Fruit fly (Drosophila melanogaster) whole organism, embryonic: ENCODE results near the gene mRpL33.

Experiments
- C15 ChIP-seq: fragments of 200-800 bp; sonication (Bioruptor generic); IDR thresholded peaks from 3 replicates; pipeline ENCODE4 v1.3.6; 2022; ENCODE audit warnings: missing biosample characterization, missing genetic modification characterization
- CG11398 ChIP-seq: fragments of 200-800 bp; sonication (Bioruptor generic); optimal IDR thresholded peaks from 2 replicates; lab custom pipeline; 2016; ENCODE audit warnings: missing biosample characterization, missing genetic modification characterization
- CG11696 ChIP-seq: fragments of 200-800 bp; sonication (Bioruptor generic); IDR thresholded peaks from 2 replicates; pipeline ENCODE4 v1.3.6; 2022; ENCODE audit warnings: missing biosample characterization, missing genetic modification characterization
- CG12391 ChIP-seq: fragments of 200-800 bp; sonication (Bioruptor generic); optimal IDR thresholded peaks from 3 replicates; lab custom pipeline; 2018; ENCODE audit warnings: missing biosample characterization, mild to moderate bottlenecking, missing genetic modification characterization, moderate library complexity
- CG14860 ChIP-seq: fragments of 200-800 bp; sonication (Bioruptor generic); IDR thresholded peaks from 3 replicates; pipeline ENCODE4 v1.3.6; 2022; ENCODE audit warnings: missing biosample characterization, missing genetic modification characterization; ENCODE audit not compliant: partially characterized antibody
- CG14965 ChIP-seq: fragments of 200-800 bp; sonication (Bioruptor generic); optimal IDR thresholded peaks from 2 replicates; lab custom pipeline; 2016; ENCODE audit warnings: missing biosample characterization, missing genetic modification characterization, borderline replicate concordance
- CG16779 ChIP-seq: fragments of 200-800 bp; sonication (Bioruptor generic); IDR thresholded peaks from 2 replicates; pipeline ENCODE4 v1.3.6; 2022; ENCODE audit warnings: missing biosample characterization, missing genetic modification characterization
- CG16815 ChIP-seq: fragments of 200-800 bp; sonication (Bioruptor generic); optimal IDR thresholded peaks from 3 replicates; lab custom pipeline; 2017; ENCODE audit warnings: missing biosample characterization, mild to moderate bottlenecking, missing genetic modification characterization
- CG18619 ChIP-seq: fragments of 200-800 bp; sonication (Bioruptor generic); optimal IDR thresholded peaks from 3 replicates; lab custom pipeline; 2017; ENCODE audit warnings: missing biosample characterization, mild to moderate bottlenecking, missing genetic modification characterization
- CG32532 ChIP-seq: fragments of 200-800 bp; sonication (Bioruptor generic); IDR thresholded peaks from 2 replicates; pipeline ENCODE4 v1.3.6; 2022; ENCODE audit warnings: missing biosample characterization, missing genetic modification characterization
- CG34376 ChIP-seq: fragments of 200-800 bp; sonication (Bioruptor generic); optimal IDR thresholded peaks from 2 replicates; lab custom pipeline; 2018; ENCODE audit warnings: missing biosample characterization, mild to moderate bottlenecking, missing genetic modification characterization
- CG4282 ChIP-seq: fragments of 200-800 bp; sonication (Bioruptor generic); optimal IDR thresholded peaks from 2 replicates; lab custom pipeline; 2016; ENCODE audit warnings: missing biosample characterization, missing genetic modification characterization
- CG6791 ChIP-seq: fragments of 200-800 bp; sonication (Bioruptor generic); IDR thresholded peaks from 3 replicates; pipeline ENCODE4 v1.3.6; 2022; ENCODE audit warnings: missing biosample characterization, missing genetic modification characterization; ENCODE audit not compliant: partially characterized antibody
- D ChIP-seq, 2 experiments: fragments of 200-800 bp in 1 of 2; fragments of >200 bp in 1 of 2; sonication (Bioruptor generic) in 1 of 2; optimal IDR thresholded peaks; 2 replicates in 1 of 2; 3 replicates in 1 of 2; lab custom pipeline; 2017; ENCODE audit warnings: mild to moderate bottlenecking in 1 of 2, missing biosample characterization in 1 of 2, missing genetic modification characterization in 1 of 2, missing genetic modification reagents in 1 of 2
- Dad ChIP-seq: fragments of 200-800 bp; sonication (Bioruptor generic); optimal IDR thresholded peaks from 3 replicates; lab custom pipeline; 2016; ENCODE audit warnings: missing biosample characterization, missing genetic modification characterization
- Dip3 ChIP-seq: fragments of 200-800 bp; sonication (Bioruptor generic); optimal IDR thresholded peaks from 3 replicates; lab custom pipeline; 2016; ENCODE audit warnings: missing biosample characterization, missing genetic modification characterization
- Dll ChIP-seq: fragments of 200-800 bp; sonication (Bioruptor generic); IDR thresholded peaks from 4 replicates; pipeline ENCODE4 v1.3.6; 2022; ENCODE audit warnings: missing biosample characterization, missing genetic modification characterization; ENCODE audit not compliant: partially characterized antibody
- Doc2 ChIP-seq: fragments of 200-800 bp; sonication (Bioruptor generic); IDR thresholded peaks from 2 replicates; pipeline ENCODE4 v1.3.6; 2022; ENCODE audit warnings: missing biosample characterization, missing genetic modification characterization
- Doc3 ChIP-seq: fragments of 200-800 bp; sonication (Bioruptor generic); IDR thresholded peaks from 3 replicates; pipeline ENCODE4 v1.3.6; 2022; ENCODE audit warnings: missing biosample characterization, missing genetic modification characterization; ENCODE audit not compliant: partially characterized antibody
- GATAe ChIP-seq: fragments of 200-800 bp; sonication (Bioruptor generic); conservative IDR thresholded peaks from 2 replicates; pipeline ENCODE4 v1.3.6; 2022; ENCODE audit warnings: missing biosample characterization, missing genetic modification characterization
- Gug ChIP-seq: fragments of 200-800 bp; sonication (Bioruptor generic); IDR thresholded peaks from 4 replicates; pipeline ENCODE4 v1.3.6; 2022; ENCODE audit warnings: missing biosample characterization, missing genetic modification characterization
- HLH54F ChIP-seq: fragments of 200-800 bp; sonication (Bioruptor generic); optimal IDR thresholded peaks from 3 replicates; lab custom pipeline; 2016; ENCODE audit warnings: missing biosample characterization, missing genetic modification characterization
- Hand ChIP-seq: fragments of 200-800 bp; sonication (Bioruptor generic); optimal IDR thresholded peaks from 2 replicates; lab custom pipeline; 2017; ENCODE audit warnings: mild to moderate bottlenecking, missing biosample characterization, missing genetic modification reagents, missing genetic modification characterization
- Lim3 ChIP-seq: fragments of 200-800 bp; sonication (Bioruptor generic); IDR thresholded peaks from 2 replicates; pipeline ENCODE4 v1.3.6; 2022; ENCODE audit warnings: missing biosample characterization, missing genetic modification characterization
- Sin3A ChIP-seq: fragments of >200 bp; optimal IDR thresholded peaks from 2 replicates; lab custom pipeline; 2018
- Ssrp ChIP-seq: fragments of 200-800 bp; sonication (Bioruptor generic); optimal IDR thresholded peaks from 2 replicates; lab custom pipeline; 2018; ENCODE audit warnings: missing biosample characterization, mild to moderate bottlenecking, missing genetic modification characterization, moderate library complexity
- TFAM ChIP-seq: fragments of 200-800 bp; sonication (Bioruptor generic); optimal IDR thresholded peaks from 2 replicates; lab custom pipeline; 2017; ENCODE audit warnings: missing biosample characterization, missing genetic modification characterization, inconsistent platforms
- ato ChIP-seq: fragments of 200-800 bp; sonication (Bioruptor generic); IDR thresholded peaks from 2 replicates; pipeline ENCODE4 v1.3.6; 2022; ENCODE audit warnings: missing biosample characterization, missing genetic modification characterization; ENCODE audit not compliant: partially characterized antibody
- bowl ChIP-seq: fragments of 200-800 bp; sonication (Bioruptor generic); IDR thresholded peaks from 2 replicates; pipeline ENCODE4 v1.3.6; 2022; ENCODE audit warnings: missing biosample characterization, missing genetic modification characterization
- cato ChIP-seq: fragments of 200-800 bp; sonication (Bioruptor generic); optimal IDR thresholded peaks from 2 replicates; lab custom pipeline; 2016; ENCODE audit warnings: missing biosample characterization, missing genetic modification characterization, borderline replicate concordance
- cg ChIP-seq: fragments of 200-800 bp; sonication (Bioruptor generic); optimal IDR thresholded peaks from 3 replicates; lab custom pipeline; 2019; ENCODE audit warnings: missing biosample characterization, mild to moderate bottlenecking, missing genetic modification characterization, moderate library complexity
- crp ChIP-seq, 2 experiments: fragments of 200-800 bp; sonication (Bioruptor generic); optimal IDR thresholded peaks; 2 replicates in 1 of 2; 3 replicates in 1 of 2; lab custom pipeline; 2017; ENCODE audit warnings: missing biosample characterization in 2 of 2, missing genetic modification characterization in 2 of 2, mild to moderate bottlenecking in 1 of 2, moderate library complexity in 1 of 2
- exex ChIP-seq: fragments of 200-800 bp; sonication (Bioruptor generic); optimal IDR thresholded peaks from 4 replicates; lab custom pipeline; 2018; ENCODE audit warnings: missing biosample characterization, mild to moderate bottlenecking, missing genetic modification characterization, moderate library complexity
- fd64A ChIP-seq: fragments of 200-800 bp; sonication (Bioruptor generic); optimal IDR thresholded peaks from 3 replicates; lab custom pipeline; 2018; ENCODE audit warnings: missing biosample characterization, mild to moderate bottlenecking, missing genetic modification characterization
- gsb ChIP-seq: fragments of 200-800 bp; sonication (Bioruptor generic); IDR thresholded peaks from 2 replicates; pipeline ENCODE4 v1.3.6; 2022; ENCODE audit warnings: missing biosample characterization, missing genetic modification characterization
- ham ChIP-seq: fragments of 200-800 bp; sonication (Bioruptor generic); IDR thresholded peaks from 2 replicates; pipeline ENCODE4 v1.3.6; 2022; ENCODE audit warnings: missing biosample characterization, missing genetic modification characterization
- hbn ChIP-seq: fragments of 200-800 bp; sonication (Bioruptor generic); IDR thresholded peaks from 2 replicates; pipeline ENCODE4 v1.3.6; 2022; ENCODE audit warnings: missing biosample characterization, missing genetic modification characterization; ENCODE audit not compliant: partially characterized antibody
- ind ChIP-seq: fragments of 200-800 bp; sonication (Bioruptor generic); optimal IDR thresholded peaks from 3 replicates; lab custom pipeline; 2016; ENCODE audit warnings: missing biosample characterization, missing genetic modification characterization
- jumu ChIP-seq: fragments of 200-800 bp; sonication (Bioruptor generic); optimal IDR thresholded peaks from 3 replicates; lab custom pipeline; 2016; ENCODE audit warnings: missing biosample characterization, missing genetic modification characterization
- lbe ChIP-seq: fragments of 200-800 bp; sonication (Bioruptor generic); optimal IDR thresholded peaks from 2 replicates; lab custom pipeline; 2016; ENCODE audit warnings: missing biosample characterization, mild to moderate bottlenecking, missing genetic modification characterization
- nmo ChIP-seq: fragments of 200-800 bp; sonication (Bioruptor generic); optimal IDR thresholded peaks from 2 replicates; lab custom pipeline; 2018; ENCODE audit warnings: missing biosample characterization, mild to moderate bottlenecking, missing genetic modification characterization, moderate library complexity
- oc ChIP-seq: fragments of 200-800 bp; sonication (Bioruptor generic); optimal IDR thresholded peaks from 2 replicates; lab custom pipeline; 2018; ENCODE audit warnings: missing biosample characterization, mild to moderate bottlenecking, missing genetic modification characterization, moderate library complexity
- psq ChIP-seq: fragments of 200-800 bp; sonication (Bioruptor generic); optimal IDR thresholded peaks from 2 replicates; lab custom pipeline; 2017; ENCODE audit warnings: missing biosample characterization, missing genetic modification characterization
- pzg ChIP-seq: fragments of 200-800 bp; sonication (Bioruptor generic); optimal IDR thresholded peaks from 3 replicates; lab custom pipeline; 2018; ENCODE audit warnings: missing biosample characterization, mild to moderate bottlenecking, missing genetic modification characterization, moderate library complexity
- ssp ChIP-seq: fragments of 200-800 bp; sonication (Bioruptor generic); IDR thresholded peaks from 2 replicates; pipeline ENCODE4 v1.3.6; 2022; ENCODE audit warnings: missing biosample characterization, missing genetic modification characterization
- tin ChIP-seq: fragments of 200-800 bp; sonication (Bioruptor generic); optimal IDR thresholded peaks from 3 replicates; lab custom pipeline; 2016; ENCODE audit warnings: missing biosample characterization, missing genetic modification characterization
- tll ChIP-seq, 2 experiments: fragments of 200-800 bp in 1 of 2; fragments of >200 bp in 1 of 2; sonication (Bioruptor generic) in 1 of 2; optimal IDR thresholded peaks; 2 replicates each; lab custom pipeline; 2017 to 2019; ENCODE audit warnings: missing biosample characterization in 2 of 2, missing genetic modification characterization in 2 of 2, mild to moderate bottlenecking in 1 of 2, moderate library complexity in 1 of 2
- tx ChIP-seq: fragments of 200-800 bp; sonication (Bioruptor generic); optimal IDR thresholded peaks from 2 replicates; lab custom pipeline; 2016; ENCODE audit warnings: missing biosample characterization, missing genetic modification characterization
- usp ChIP-seq: fragments of >200 bp; optimal IDR thresholded peaks from 2 replicates; lab custom pipeline; 2017; ENCODE audit warnings: missing biosample characterization, missing genetic modification characterization
- z ChIP-seq: fragments of 200-800 bp; sonication (Bioruptor generic); IDR thresholded peaks from 3 replicates; pipeline ENCODE4 v1.3.6; 2022; ENCODE audit warnings: missing biosample characterization, missing genetic modification characterization

The mRpL33 gene

DNA sequence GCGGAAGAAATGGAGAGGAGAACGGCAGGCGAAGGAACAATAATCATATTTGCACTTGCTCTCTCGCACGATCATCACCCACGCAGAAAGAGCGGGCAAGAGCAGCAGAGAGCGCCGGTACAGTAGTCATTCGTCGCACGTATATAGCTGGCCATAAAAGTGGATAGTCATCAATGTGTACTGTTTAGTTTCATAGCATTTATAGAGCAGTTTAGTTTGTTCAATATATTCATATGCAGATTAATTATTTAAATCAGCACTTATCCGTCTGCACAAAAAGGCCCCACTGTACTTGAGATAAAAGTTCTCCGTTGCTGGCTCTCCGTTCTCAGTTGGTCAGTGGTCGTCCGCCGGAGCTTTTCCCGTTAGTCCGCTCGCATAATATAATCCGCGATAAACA, 2.8 kb upstream of the mRpL33 start (continued):
- TF ChIP-seq CG6791 (GFP tag; lab: Robert Waterston, UW) (no peak), C15 (GFP tag; lab: Robert Waterston, UW) (peak; percentile 98), CG14965 (peak; percentile 87), CG16815 (peak; percentile 96), hbn (no peak), bowl (GFP tag; lab: Robert Waterston, UW) (peak; percentile 97), TFAM (GFP tag; lab: Kevin White, UChicago) (peak; percentile 59), Ssrp (tag; lab: Kevin White, UChicago) (peak; percentile 93), pzg (GFP tag; lab: Kevin White, UChicago) (peak; percentile 42), Dad (GFP tag; lab: Kevin White, UChicago) (peak; percentile 97), ssp (GFP tag; lab: Robert Waterston, UW) (peak; percentile 94), HLH54F (GFP tag; lab: Kevin White, UChicago) (peak; percentile 98), crp (GFP tag; optimal IDR thresholded peaks at IDR 0.05; lab: Kevin White, UChicago) (peak in 1 of 2 experiments; percentile 66), CG11398 (peak; percentile 96), tx (GFP tag; lab: Kevin White, UChicago) (peak; percentile 98), exex (tag; lab: Kevin White, UChicago) (peak; percentile 93), CG11696 (peak; percentile 94), Doc2 (GFP tag; lab: Robert Waterston, UW) (peak; percentile 96), Dll (GFP tag; lab: Robert Waterston, UW) (no peak), cg (no peak), Hand (peak; percentile 98), ind (GFP tag; lab: Kevin White, UChicago) (peak; percentile 99), ham (GFP tag; lab: Robert Waterston, UW) (peak; percentile 97), CG4282 (GFP tag; lab: Kevin White, UChicago) (peak; percentile 95), D (optimal IDR thresholded peaks at IDR 0.05; lab: Kevin White, UChicago) (no peak), D (GFP tag; optimal IDR thresholded peaks at IDR 0.05; lab: Kevin White, UChicago) (peak; percentile 92), tin (peak; percentile 98), fd64A (GFP tag; lab: Kevin White, UChicago) (peak; percentile 91), CG32532 (GFP tag; lab: Robert Waterston, UW) (peak; percentile 100), GATAe (GFP tag; lab: Robert Waterston, UW) (peak; percentile 99), CG18619 (GFP tag; lab: Kevin White, UChicago) (peak; percentile 98), Lim3 (GFP tag; lab: Robert Waterston, UW) (peak; percentile 96), Sin3A (lab: Kevin White, UChicago) (no peak), z (peak; percentile 73), oc (tag; lab: Kevin White, UChicago) (peak; percentile 97), jumu (peak; percentile 98), psq (GFP tag; lab: Kevin White, UChicago) (peak; percentile 82), Gug (GFP tag; lab: Robert Waterston, UW) (peak; percentile 99), tll (GFP tag; optimal IDR thresholded peaks at IDR 0.05; lab: Kevin White, UChicago) (no peak), gsb (GFP tag; lab: Robert Waterston, UW) (peak; percentile 99), CG14860 (no peak), nmo (GFP tag; lab: Kevin White, UChicago) (peak; percentile 97), lbe (peak; percentile 98), usp (GFP tag; lab: Kevin White, UChicago) (no peak), ato (GFP tag; lab: Robert Waterston, UW) (no peak), cato (GFP tag; lab: Kevin White, UChicago) (peak; percentile 95), Dip3 (GFP tag; lab: Kevin White, UChicago) (peak; percentile 99), Doc3 (GFP tag; lab: Robert Waterston, UW) (no peak), CG16779 (GFP tag; lab: Robert Waterston, UW) (peak; percentile 99), CG12391 (tag; lab: Kevin White, UChicago) (peak; percentile 97), CG34376 (GFP tag; lab: Kevin White, UChicago) (peak; percentile 99)
